Worm (Caenorhabditis elegans) whole organism, L2 larva: Measurements from ENCODE around the gene nhr-270.

Experiments
- fos-1 ChIP-seq: fragments of 150-350 bp; optimal IDR thresholded peaks from 2 replicates; lab custom pipeline; 2014; ENCODE audit warnings: missing biosample characterization, missing genetic modification characterization
- nhr-129 ChIP-seq: fragments of 150-350 bp; optimal IDR thresholded peaks from 2 replicates; lab custom pipeline; 2014; ENCODE audit warnings: missing biosample characterization, missing genetic modification characterization
- nhr-237 ChIP-seq: fragments of 150-350 bp; optimal IDR thresholded peaks from 2 replicates; lab custom pipeline; 2014; ENCODE audit warnings: missing biosample characterization, missing genetic modification characterization
- ztf-11 ChIP-seq: sonication (generic microtip); optimal IDR thresholded peaks from 2 replicates; lab custom pipeline; 2017; ENCODE audit warnings: missing biosample characterization, missing genetic modification characterization

ce11 chrV:852184-852583, 47.6 kb upstream of the nhr-270 start, which contains the start of gene K09C6.3:
- TF ChIP-seq ztf-11 (tag; lab: Kevin White, UChicago) (no peak), fos-1 (no peak), nhr-237 (tag; lab: Kevin White, UChicago) (no peak), nhr-129 (no peak)
